Fruit fly (Drosophila melanogaster) whole organism: Measurements from ENCODE around the gene Ser12.

ENCODE experiments used
- Dll ChIP-seq: fragments of >200 bp; optimal IDR thresholded peaks from 2 replicates; lab custom pipeline; 2017
- EcR ChIP-seq, 2 experiments: fragments of >200 bp; optimal IDR thresholded peaks; 2 replicates each; lab custom pipeline; 2017; ENCODE audit warnings: missing biosample characterization in 2 of 2, missing genetic modification characterization in 2 of 2, missing genetic modification reagents in 2 of 2

DNA sequence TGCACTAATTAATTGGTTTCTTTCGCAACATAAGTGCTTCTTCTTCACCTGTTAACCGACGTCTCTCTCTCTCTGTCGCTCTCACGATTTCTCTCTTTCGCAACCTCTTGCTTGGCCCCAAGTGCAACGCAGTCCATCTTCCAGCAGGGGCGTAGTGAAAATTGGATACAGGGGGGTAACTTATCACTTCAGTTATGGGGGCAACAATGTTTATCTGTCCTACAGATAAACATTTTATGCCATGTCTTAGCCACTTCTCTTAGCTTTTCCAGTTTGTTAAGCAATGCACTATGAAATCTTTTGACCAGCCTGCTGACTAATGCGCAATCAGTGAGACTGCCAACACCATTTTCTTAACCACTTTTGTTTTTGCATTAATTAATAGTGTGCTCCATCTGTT is 23.8 kb downstream of the Ser12 start:
- TF ChIP-seq EcR (GFP tag; optimal IDR thresholded peaks at IDR 0.05; lab: Kevin White, UChicago) (no peak), Dll (lab: Kevin White, UChicago) (no peak)
